Fruit fly (Drosophila melanogaster) whole organism, embryonic: Measurements from ENCODE around the gene Sap130.
A peak's percentile ranks its signal among the peaks of the same experiment; 100 is the strongest.

ENCODE experiments used
- BEAF-32 ChIP-seq: fragments of 200-800 bp; sonication (Bioruptor generic); optimal IDR thresholded peaks from 3 replicates; lab custom pipeline; 2017; ENCODE audit warnings: missing biosample characterization, missing genetic modification characterization, mild to moderate bottlenecking, moderate library complexity, missing genetic modification reagents
- Bdp1 ChIP-seq: fragments of 200-800 bp; sonication (Bioruptor generic); optimal IDR thresholded peaks from 3 replicates; lab custom pipeline; 2016; ENCODE audit warnings: missing biosample characterization, missing genetic modification characterization
- Bgb ChIP-seq: fragments of 200-800 bp; sonication (Bioruptor generic); IDR thresholded peaks from 2 replicates; pipeline ENCODE4 v1.3.6; 2022; ENCODE audit warnings: missing biosample characterization, missing genetic modification characterization; ENCODE audit not compliant: partially characterized antibody
- Bteb2 ChIP-seq: fragments of 200-800 bp; sonication (Bioruptor generic); optimal IDR thresholded peaks from 2 replicates; lab custom pipeline; 2016; ENCODE audit warnings: missing biosample characterization, missing genetic modification characterization
- CG13287 ChIP-seq: fragments of 200-800 bp; sonication (Bioruptor generic); IDR thresholded peaks from 2 replicates; pipeline ENCODE4 v1.3.6; 2022; ENCODE audit warnings: missing biosample characterization, missing genetic modification characterization; ENCODE audit not compliant: partially characterized antibody
- CG13624 ChIP-seq: fragments of 200-800 bp; sonication (Bioruptor generic); optimal IDR thresholded peaks from 2 replicates; lab custom pipeline; 2016; ENCODE audit warnings: missing biosample characterization, missing genetic modification characterization
- CG1647 ChIP-seq: fragments of 200-800 bp; sonication (Bioruptor generic); optimal IDR thresholded peaks from 3 replicates; lab custom pipeline; 2016; ENCODE audit warnings: missing biosample characterization, missing genetic modification characterization
- CG16863 ChIP-seq: fragments of 200-800 bp; sonication (Bioruptor generic); optimal IDR thresholded peaks from 3 replicates; lab custom pipeline; 2016; ENCODE audit warnings: missing biosample characterization, missing genetic modification characterization
- CG2120 ChIP-seq: fragments of 200-800 bp; sonication (Bioruptor generic); optimal IDR thresholded peaks from 3 replicates; lab custom pipeline; 2016; ENCODE audit warnings: missing biosample characterization, missing genetic modification characterization
- CG2129 ChIP-seq: fragments of 200-800 bp; sonication (Bioruptor generic); IDR thresholded peaks from 2 replicates; pipeline ENCODE4 v1.3.6; 2022; ENCODE audit warnings: missing biosample characterization, missing genetic modification characterization; ENCODE audit not compliant: partially characterized antibody
- CG6813 ChIP-seq: fragments of 200-800 bp; sonication (Bioruptor generic); optimal IDR thresholded peaks from 2 replicates; lab custom pipeline; 2017; ENCODE audit warnings: missing biosample characterization, missing genetic modification characterization, mild to moderate bottlenecking, moderate library complexity, missing genetic modification reagents
- Dp ChIP-seq: fragments of 200-800 bp; sonication (Bioruptor generic); optimal IDR thresholded peaks from 2 replicates; lab custom pipeline; 2018; ENCODE audit warnings: missing biosample characterization, mild to moderate bottlenecking, missing genetic modification characterization, moderate library complexity
- Fer2 ChIP-seq: fragments of 200-800 bp; sonication (Bioruptor generic); optimal IDR thresholded peaks from 2 replicates; lab custom pipeline; 2018; ENCODE audit warnings: missing biosample characterization, mild to moderate bottlenecking, missing genetic modification characterization, moderate library complexity
- MTF-1 ChIP-seq: fragments of 200-800 bp; sonication (Bioruptor generic); optimal IDR thresholded peaks from 2 replicates; lab custom pipeline; 2018; ENCODE audit warnings: missing biosample characterization, mild to moderate bottlenecking, missing genetic modification characterization, borderline replicate concordance
- Max ChIP-seq: fragments of 200-800 bp; sonication (Bioruptor generic); optimal IDR thresholded peaks from 2 replicates; lab custom pipeline; 2016; ENCODE audit warnings: missing biosample characterization, mild to moderate bottlenecking, missing genetic modification characterization
- Myb ChIP-seq: fragments of 200-800 bp; sonication (Bioruptor generic); optimal IDR thresholded peaks from 2 replicates; lab custom pipeline; 2016; ENCODE audit warnings: missing biosample characterization, missing genetic modification characterization
- Opbp ChIP-seq: fragments of 200-800 bp; sonication (Bioruptor generic); IDR thresholded peaks from 3 replicates; pipeline ENCODE4 v1.3.6; 2022; ENCODE audit warnings: missing biosample characterization, missing genetic modification characterization; ENCODE audit not compliant: partially characterized antibody
- Side ChIP-seq: fragments of 200-800 bp; sonication (Bioruptor generic); optimal IDR thresholded peaks from 2 replicates; lab custom pipeline; 2016; ENCODE audit warnings: missing biosample characterization, missing genetic modification characterization
- amos ChIP-seq: fragments of 200-800 bp; sonication (Bioruptor generic); IDR thresholded peaks from 2 replicates; pipeline ENCODE4 v1.3.6; 2022; ENCODE audit warnings: missing biosample characterization, missing genetic modification characterization; ENCODE audit not compliant: partially characterized antibody
- cas ChIP-seq: fragments of 200-800 bp; sonication (Bioruptor generic); IDR thresholded peaks from 2 replicates; pipeline ENCODE4 v1.3.6; 2022; ENCODE audit warnings: missing biosample characterization, missing genetic modification characterization
- ci ChIP-seq: fragments of 200-800 bp; sonication (Bioruptor generic); IDR thresholded peaks from 3 replicates; pipeline ENCODE4 v1.3.6; 2022; ENCODE audit warnings: missing biosample characterization, missing genetic modification characterization
- eve ChIP-seq, 2 experiments: fragments of >200 bp; optimal IDR thresholded peaks; 2 replicates each; lab custom pipeline; 2017; ENCODE audit warnings: missing biosample characterization in 2 of 2, missing genetic modification characterization in 2 of 2
- fd96Cb ChIP-seq: fragments of 200-800 bp; sonication (Bioruptor generic); optimal IDR thresholded peaks from 2 replicates; lab custom pipeline; 2018; ENCODE audit warnings: missing biosample characterization, mild to moderate bottlenecking, missing genetic modification characterization, moderate library complexity
- ind ChIP-seq: fragments of 200-800 bp; sonication (Bioruptor generic); optimal IDR thresholded peaks from 3 replicates; lab custom pipeline; 2016; ENCODE audit warnings: missing biosample characterization, missing genetic modification characterization
- mam ChIP-seq: fragments of 200-800 bp; sonication (Bioruptor generic); optimal IDR thresholded peaks from 3 replicates; lab custom pipeline; 2016; ENCODE audit warnings: missing biosample characterization, missing genetic modification characterization
- mirr ChIP-seq: fragments of 200-800 bp; sonication (Bioruptor generic); optimal IDR thresholded peaks from 3 replicates; lab custom pipeline; 2018; ENCODE audit warnings: missing biosample characterization, mild to moderate bottlenecking, missing genetic modification characterization
- nerfin-2 ChIP-seq: fragments of 200-800 bp; sonication (Bioruptor generic); IDR thresholded peaks from 2 replicates; pipeline ENCODE4 v1.3.6; 2022; ENCODE audit warnings: missing biosample characterization, missing genetic modification characterization; ENCODE audit not compliant: partially characterized antibody
- prd ChIP-seq, 3 experiments: fragments of >200 bp in 2 of 3; fragments of 200-800 bp in 1 of 3; sonication (Bioruptor generic) in 1 of 3; optimal IDR thresholded peaks in 2 of 3; IDR thresholded peaks in 1 of 3; 2 replicates in 2 of 3; 3 replicates in 1 of 3; pipeline versions ENCODE4 v1.3.6 to Lab custom; 2017 to 2022; ENCODE audit warnings: missing biosample characterization in 1 of 3, missing genetic modification characterization in 1 of 3
- sd ChIP-seq: fragments of 200-800 bp; sonication (Bioruptor generic); optimal IDR thresholded peaks from 3 replicates; lab custom pipeline; 2018; ENCODE audit warnings: missing biosample characterization, mild to moderate bottlenecking, missing genetic modification characterization, moderate library complexity
- shn ChIP-seq: fragments of 200-800 bp; sonication (Bioruptor generic); optimal IDR thresholded peaks from 3 replicates; lab custom pipeline; 2016; ENCODE audit warnings: missing biosample characterization, missing genetic modification characterization
- slou ChIP-seq: fragments of 200-800 bp; sonication (Bioruptor generic); optimal IDR thresholded peaks from 3 replicates; lab custom pipeline; 2016; ENCODE audit warnings: missing biosample characterization, missing genetic modification characterization
- stc ChIP-seq: fragments of 200-800 bp; sonication (Bioruptor generic); IDR thresholded peaks from 2 replicates; pipeline ENCODE4 v1.3.6; 2022; ENCODE audit warnings: missing biosample characterization, missing genetic modification characterization
- usp ChIP-seq: fragments of >200 bp; optimal IDR thresholded peaks from 2 replicates; lab custom pipeline; 2017; ENCODE audit warnings: missing biosample characterization, missing genetic modification characterization

Gene Sap130

dm6 chr3L:12772740-12773686 is 32.7 kb upstream of the Sap130 start, which contains the start of gene Hip1 (continued):
- peak; percentile 93 for TF ChIP-seq Bgb (GFP tag; lab: Robert Waterston, UW)
- TF ChIP-seq BEAF-32 (GFP tag; lab: Kevin White, UChicago) = peak; percentile 86
- peak in 1 of 2 experiments; percentile 67 for TF ChIP-seq eve (GFP tag; optimal IDR thresholded peaks at IDR 0.05; lab: Kevin White, UChicago)
- TF ChIP-seq CG6813 (GFP tag; lab: Kevin White, UChicago) = no peak
- peak; percentile 88 for TF ChIP-seq Dp
- peak; percentile 61 for TF ChIP-seq CG2129
- TF ChIP-seq mirr (GFP tag; lab: Kevin White, UChicago) = peak; percentile 96
- TF ChIP-seq CG2120 (GFP tag; lab: Kevin White, UChicago) = no peak
- peak; percentile 95 for TF ChIP-seq CG13287 (GFP tag; lab: Robert Waterston, UW)

dm6 chr3L:12778616-12779015 is 27.1 kb upstream of the Sap130 start, which contains the start of gene CG32106:
CG32106 (minus strand) TSS chr3L:12778716.
- TF ChIP-seq cas (GFP tag; lab: Robert Waterston, UW) = no peak
- no peak for TF ChIP-seq amos (GFP tag; lab: Robert Waterston, UW)
- TF ChIP-seq nerfin-2 (GFP tag; lab: Robert Waterston, UW) = no peak
- no peak for TF ChIP-seq ind
- TF ChIP-seq stc (GFP tag; lab: Robert Waterston, UW) = no peak
- TF ChIP-seq fd96Cb (tag; lab: Kevin White, UChicago) = no peak
- no peak for TF ChIP-seq prd (optimal IDR thresholded peaks at IDR 0.05; lab: Kevin White, UChicago)
- TF ChIP-seq prd (GFP tag; IDR thresholded peaks at IDR 0.05; lab: Robert Waterston, UW) = no peak
- TF ChIP-seq Fer2 (tag; lab: Kevin White, UChicago) = no peak
- no peak for TF ChIP-seq Max (GFP tag; lab: Kevin White, UChicago)
- no peak for TF ChIP-seq shn
- no peak for TF ChIP-seq Bteb2 (GFP tag; lab: Kevin White, UChicago)
- no peak for TF ChIP-seq Bdp1 (GFP tag; lab: Kevin White, UChicago)
- TF ChIP-seq CG13624 (GFP tag; lab: Kevin White, UChicago) = no peak

- TF ChIP-seq ci (GFP tag; lab: Robert Waterston, UW) (no peak), usp (GFP tag; lab: Kevin White, UChicago) (no peak), Opbp (GFP tag; lab: Robert Waterston, UW) (no peak), CG1647 (no peak), Bdp1 (GFP tag; lab: Kevin White, UChicago) (no peak), shn (no peak), slou (GFP tag; lab: Kevin White, UChicago) (no peak), Side (GFP tag; lab: Kevin White, UChicago) (no peak), sd (tag; lab: Kevin White, UChicago) (no peak), MTF-1 (GFP tag; lab: Kevin White, UChicago) (no peak), Myb (GFP tag; lab: Kevin White, UChicago) (no peak), mam (no peak), CG16863 (GFP tag; lab: Kevin White, UChicago) (no peak), nerfin-2 (GFP tag; lab: Robert Waterston, UW) (no peak)
Measured at dm6 chr3L:12780997-12781396, 24.7 kb upstream of the Sap130 start, which contains the start of the genes CG10969 and CG17666. CG10969 (minus strand) TSS chr3L:12781097. CG17666 (plus strand) TSS chr3L:12781325.
